Fruit fly (Drosophila melanogaster) whole organism, embryonic: ENCODE measurements around the gene asun.

Experiments
- Blimp-1 ChIP-seq: fragments of 200-800 bp; sonication (Bioruptor generic); optimal IDR thresholded peaks from 3 replicates; lab custom pipeline; 2018; ENCODE audit warnings: missing biosample characterization, missing genetic modification characterization, mild to moderate bottlenecking, moderate library complexity, missing genetic modification reagents
- CG10274 ChIP-seq: fragments of 200-800 bp; sonication (Bioruptor generic); optimal IDR thresholded peaks from 3 replicates; lab custom pipeline; 2017; ENCODE audit warnings: missing biosample characterization, mild to moderate bottlenecking, missing genetic modification characterization
- CG10366 ChIP-seq: fragments of 200-800 bp; sonication (Bioruptor generic); IDR thresholded peaks from 2 replicates; pipeline ENCODE4 v1.3.6; 2022; ENCODE audit warnings: missing biosample characterization, missing genetic modification characterization
- CG10654 ChIP-seq: fragments of 200-800 bp; sonication (Bioruptor generic); optimal IDR thresholded peaks from 2 replicates; lab custom pipeline; 2016; ENCODE audit warnings: missing biosample characterization, missing genetic modification characterization
- CG10979 ChIP-seq: fragments of 200-800 bp; sonication (Bioruptor generic); optimal IDR thresholded peaks from 2 replicates; lab custom pipeline; 2018; ENCODE audit warnings: missing biosample characterization, mild to moderate bottlenecking, missing genetic modification characterization, moderate library complexity
- CG11093 ChIP-seq: fragments of 200-800 bp; sonication (Bioruptor generic); IDR thresholded peaks from 3 replicates; pipeline ENCODE4 v1.3.6; 2022; ENCODE audit warnings: missing biosample characterization, missing genetic modification characterization
- CG12391 ChIP-seq: fragments of 200-800 bp; sonication (Bioruptor generic); optimal IDR thresholded peaks from 3 replicates; lab custom pipeline; 2018; ENCODE audit warnings: missing biosample characterization, mild to moderate bottlenecking, missing genetic modification characterization, moderate library complexity
- CG1529 ChIP-seq: fragments of 200-800 bp; sonication (Bioruptor generic); optimal IDR thresholded peaks from 3 replicates; lab custom pipeline; 2018; ENCODE audit warnings: missing biosample characterization, missing genetic modification characterization
- CG16813 ChIP-seq: fragments of 200-800 bp; sonication (Bioruptor generic); IDR thresholded peaks from 3 replicates; pipeline ENCODE4 v1.3.6; 2022; ENCODE audit warnings: missing biosample characterization, missing genetic modification characterization; ENCODE audit not compliant: partially characterized antibody
- CG16863 ChIP-seq: fragments of 200-800 bp; sonication (Bioruptor generic); optimal IDR thresholded peaks from 3 replicates; lab custom pipeline; 2016; ENCODE audit warnings: missing biosample characterization, missing genetic modification characterization
- CG18619 ChIP-seq: fragments of 200-800 bp; sonication (Bioruptor generic); optimal IDR thresholded peaks from 3 replicates; lab custom pipeline; 2017; ENCODE audit warnings: missing biosample characterization, mild to moderate bottlenecking, missing genetic modification characterization
- CG2116 ChIP-seq: fragments of 200-800 bp; sonication (Bioruptor generic); optimal IDR thresholded peaks from 3 replicates; lab custom pipeline; 2018; ENCODE audit warnings: missing biosample characterization, mild to moderate bottlenecking, missing genetic modification characterization
- CG2120 ChIP-seq: fragments of 200-800 bp; sonication (Bioruptor generic); optimal IDR thresholded peaks from 3 replicates; lab custom pipeline; 2016; ENCODE audit warnings: missing biosample characterization, missing genetic modification characterization
- CG2202 ChIP-seq: fragments of 200-800 bp; sonication (Bioruptor generic); optimal IDR thresholded peaks from 2 replicates; lab custom pipeline; 2018; ENCODE audit warnings: missing biosample characterization, mild to moderate bottlenecking, missing genetic modification characterization
- CG3065 ChIP-seq: fragments of 200-800 bp; sonication (Bioruptor generic); optimal IDR thresholded peaks from 2 replicates; lab custom pipeline; 2016; ENCODE audit warnings: missing biosample characterization, missing genetic modification characterization
- CG3163 ChIP-seq: fragments of 200-800 bp; sonication (Bioruptor generic); optimal IDR thresholded peaks from 3 replicates; lab custom pipeline; 2016; ENCODE audit warnings: missing biosample characterization, missing genetic modification characterization
- CG4282 ChIP-seq: fragments of 200-800 bp; sonication (Bioruptor generic); optimal IDR thresholded peaks from 2 replicates; lab custom pipeline; 2016; ENCODE audit warnings: missing biosample characterization, missing genetic modification characterization
- CG43689 ChIP-seq: fragments of 200-800 bp; sonication (Bioruptor generic); IDR thresholded peaks from 2 replicates; pipeline ENCODE4 v1.3.6; 2022; ENCODE audit warnings: missing biosample characterization, missing genetic modification characterization
- CG4820 ChIP-seq: fragments of 200-800 bp; sonication (Bioruptor generic); optimal IDR thresholded peaks from 3 replicates; lab custom pipeline; 2016; ENCODE audit warnings: missing biosample characterization, missing genetic modification characterization
- CG5245 ChIP-seq: fragments of 200-800 bp; sonication (Bioruptor generic); optimal IDR thresholded peaks from 3 replicates; lab custom pipeline; 2016; ENCODE audit warnings: missing biosample characterization, missing genetic modification characterization
- CG7786 ChIP-seq: fragments of 200-800 bp; sonication (Bioruptor generic); optimal IDR thresholded peaks from 2 replicates; lab custom pipeline; 2016; ENCODE audit warnings: missing biosample characterization, missing genetic modification characterization
- CG8281 ChIP-seq: fragments of 200-800 bp; sonication (Bioruptor generic); optimal IDR thresholded peaks from 2 replicates; lab custom pipeline; 2018; ENCODE audit warnings: missing biosample characterization, mild to moderate bottlenecking, missing genetic modification characterization, moderate library complexity
- CG9609 ChIP-seq: fragments of 200-800 bp; sonication (Bioruptor generic); optimal IDR thresholded peaks from 3 replicates; lab custom pipeline; 2016; ENCODE audit warnings: missing biosample characterization, missing genetic modification characterization
- Elba2 ChIP-seq: fragments of 200-800 bp; sonication (Bioruptor generic); optimal IDR thresholded peaks from 3 replicates; lab custom pipeline; 2016; ENCODE audit warnings: missing biosample characterization, missing genetic modification characterization
- Gug ChIP-seq: fragments of 200-800 bp; sonication (Bioruptor generic); IDR thresholded peaks from 4 replicates; pipeline ENCODE4 v1.3.6; 2022; ENCODE audit warnings: missing biosample characterization, missing genetic modification characterization
- Jarid2 ChIP-seq: fragments of 200-800 bp; sonication (Bioruptor generic); optimal IDR thresholded peaks from 3 replicates; lab custom pipeline; 2017; ENCODE audit warnings: mild to moderate bottlenecking, missing biosample characterization, missing genetic modification reagents, missing genetic modification characterization
- MESR4 ChIP-seq: fragments of 200-800 bp; sonication (Bioruptor generic); optimal IDR thresholded peaks from 2 replicates; lab custom pipeline; 2018; ENCODE audit warnings: missing biosample characterization, mild to moderate bottlenecking, missing genetic modification characterization, moderate library complexity
- Max ChIP-seq: fragments of 200-800 bp; sonication (Bioruptor generic); optimal IDR thresholded peaks from 2 replicates; lab custom pipeline; 2016; ENCODE audit warnings: missing biosample characterization, mild to moderate bottlenecking, missing genetic modification characterization
- Myb ChIP-seq: fragments of 200-800 bp; sonication (Bioruptor generic); optimal IDR thresholded peaks from 2 replicates; lab custom pipeline; 2016; ENCODE audit warnings: missing biosample characterization, missing genetic modification characterization
- Nf-YC ChIP-seq: fragments of 200-800 bp; optimal IDR thresholded peaks from 3 replicates; lab custom pipeline; 2019; ENCODE audit warnings: missing biosample characterization, mild to moderate bottlenecking, missing genetic modification characterization, moderate library complexity
- PHDP ChIP-seq: fragments of 200-800 bp; sonication (Bioruptor generic); optimal IDR thresholded peaks from 3 replicates; lab custom pipeline; 2018; ENCODE audit warnings: missing biosample characterization, mild to moderate bottlenecking, missing genetic modification characterization, moderate library complexity
- aop ChIP-seq: fragments of 200-800 bp; sonication (Bioruptor generic); IDR thresholded peaks from 2 replicates; pipeline ENCODE4 v1.3.6; 2022; ENCODE audit warnings: missing biosample characterization, missing genetic modification characterization
- btn ChIP-seq: fragments of 200-800 bp; sonication (Bioruptor generic); optimal IDR thresholded peaks from 2 replicates; lab custom pipeline; 2016; ENCODE audit warnings: missing biosample characterization, missing genetic modification characterization
- cg ChIP-seq: fragments of 200-800 bp; sonication (Bioruptor generic); optimal IDR thresholded peaks from 3 replicates; lab custom pipeline; 2019; ENCODE audit warnings: missing biosample characterization, mild to moderate bottlenecking, missing genetic modification characterization, moderate library complexity
- crol ChIP-seq: fragments of 200-800 bp; sonication (Bioruptor generic); IDR thresholded peaks from 2 replicates; pipeline ENCODE4 v1.3.6; 2022; ENCODE audit warnings: missing biosample characterization, missing genetic modification characterization
- dan ChIP-seq: fragments of 200-800 bp; sonication (Bioruptor generic); IDR thresholded peaks from 2 replicates; pipeline ENCODE4 v1.3.6; 2022; ENCODE audit warnings: missing biosample characterization, missing genetic modification characterization
- danr ChIP-seq: fragments of 200-800 bp; sonication (Bioruptor generic); IDR thresholded peaks from 2 replicates; pipeline ENCODE4 v1.3.6; 2022; ENCODE audit warnings: missing biosample characterization, missing genetic modification characterization
- esg ChIP-seq: fragments of 200-800 bp; sonication (Bioruptor generic); conservative IDR thresholded peaks from 2 replicates; pipeline ENCODE4 v1.3.6; 2022; ENCODE audit warnings: missing biosample characterization, missing genetic modification characterization
- ewg ChIP-seq: fragments of 200-800 bp; sonication (Bioruptor generic); optimal IDR thresholded peaks from 3 replicates; lab custom pipeline; 2017; ENCODE audit warnings: mild to moderate bottlenecking, missing biosample characterization, missing genetic modification reagents, missing genetic modification characterization
- eyg ChIP-seq: fragments of 200-800 bp; sonication (Bioruptor generic); optimal IDR thresholded peaks from 3 replicates; lab custom pipeline; 2016; ENCODE audit warnings: missing biosample characterization, missing genetic modification characterization
- fd3F ChIP-seq: fragments of 200-800 bp; sonication (Bioruptor generic); optimal IDR thresholded peaks from 2 replicates; lab custom pipeline; 2018; ENCODE audit warnings: missing biosample characterization, mild to moderate bottlenecking, missing genetic modification characterization, moderate library complexity
- gcm ChIP-seq: fragments of 200-800 bp; sonication (Bioruptor generic); optimal IDR thresholded peaks from 2 replicates; lab custom pipeline; 2019; ENCODE audit warnings: missing biosample characterization, mild to moderate bottlenecking, missing genetic modification characterization, moderate library complexity
- ham ChIP-seq: fragments of 200-800 bp; sonication (Bioruptor generic); IDR thresholded peaks from 2 replicates; pipeline ENCODE4 v1.3.6; 2022; ENCODE audit warnings: missing biosample characterization, missing genetic modification characterization
- lola ChIP-seq, 3 experiments: fragments of >200 bp in 2 of 3; fragments of 200-800 bp in 1 of 3; sonication (Bioruptor generic) in 1 of 3; optimal IDR thresholded peaks; 2 replicates each; lab custom pipeline; 2017 to 2019; ENCODE audit warnings: missing biosample characterization in 3 of 3, missing genetic modification characterization in 3 of 3, mild to moderate bottlenecking in 1 of 3, moderate library complexity in 1 of 3
- pho ChIP-seq: fragments of 200-800 bp; sonication (Bioruptor generic); optimal IDR thresholded peaks from 2 replicates; lab custom pipeline; 2016; ENCODE audit warnings: missing biosample characterization, missing genetic modification characterization
- pum ChIP-seq: fragments of 200-800 bp; sonication (Bioruptor generic); optimal IDR thresholded peaks from 2 replicates; lab custom pipeline; 2016; ENCODE audit warnings: missing biosample characterization, missing genetic modification characterization
- row ChIP-seq: fragments of 200-800 bp; sonication (Bioruptor generic); IDR thresholded peaks from 3 replicates; pipeline ENCODE4 v1.3.6; 2022; ENCODE audit warnings: missing biosample characterization, missing genetic modification characterization
- unpg ChIP-seq: fragments of 200-800 bp; sonication (Bioruptor generic); optimal IDR thresholded peaks from 3 replicates; lab custom pipeline; 2018; ENCODE audit warnings: missing biosample characterization, mild to moderate bottlenecking, missing genetic modification characterization, moderate library complexity
- vvl ChIP-seq: fragments of 200-800 bp; sonication (Bioruptor generic); IDR thresholded peaks from 2 replicates; pipeline ENCODE4 v1.3.6; 2022; ENCODE audit warnings: missing biosample characterization, missing genetic modification characterization

asun gene

dm6 chr3R:16231385-16232307 is 32.4 kb upstream of the asun start (continued):
- TF ChIP-seq ewg (peak; percentile 63), CG1529 (peak; percentile 70), PHDP (tag; lab: Kevin White, UChicago) (peak; percentile 65), unpg (GFP tag; lab: Kevin White, UChicago) (peak; percentile 60), row (GFP tag; lab: Robert Waterston, UW) (no peak), CG4820 (peak; percentile 77), pho (GFP tag; lab: Kevin White, UChicago) (peak; percentile 42), cg (GFP tag; lab: Kevin White, UChicago) (peak; percentile 77), Nf-YC (tag; lab: Kevin White, UChicago) (peak; percentile 53), eyg (peak; percentile 64), danr (no peak), CG5245 (GFP tag; lab: Kevin White, UChicago) (peak; percentile 64), CG16863 (GFP tag; lab: Kevin White, UChicago) (peak; percentile 78), Gug (GFP tag; lab: Robert Waterston, UW) (peak; percentile 61; the same call in 3 of the 4 replicates), btn (GFP tag; lab: Kevin White, UChicago) (peak; percentile 61), CG4282 (GFP tag; lab: Kevin White, UChicago) (no peak), crol (GFP tag; lab: Robert Waterston, UW) (no peak), Blimp-1 (GFP tag; lab: Kevin White, UChicago) (peak; percentile 60), CG43689 (no peak), ham (GFP tag; lab: Robert Waterston, UW) (no peak), vvl (GFP tag; lab: Robert Waterston, UW) (no peak), CG16813 (no peak), CG10979 (tag; lab: Kevin White, UChicago) (peak; percentile 76), CG3163 (GFP tag; lab: Kevin White, UChicago) (peak; percentile 50), CG10366 (GFP tag; lab: Robert Waterston, UW) (no peak), Elba2 (GFP tag; lab: Kevin White, UChicago) (no peak), CG8281 (peak; percentile 43), Myb (peak; percentile 50), gcm (peak; percentile 42), CG2116 (GFP tag; lab: Kevin White, UChicago) (peak; percentile 28), CG2120 (GFP tag; lab: Kevin White, UChicago) (peak; percentile 75), Jarid2 (GFP tag; lab: Kevin White, UChicago) (peak; percentile 37), CG9609 (GFP tag; lab: Kevin White, UChicago) (peak; percentile 71), fd3F (GFP tag; lab: Kevin White, UChicago) (peak; percentile 66), CG18619 (peak; percentile 76), CG7786 (GFP tag; lab: Kevin White, UChicago) (peak; percentile 77), dan (GFP tag; lab: Robert Waterston, UW) (no peak), CG11093 (GFP tag; lab: Robert Waterston, UW) (peak; percentile 71; the same call in 1 of the 3 replicates), MESR4 (GFP tag; lab: Kevin White, UChicago) (no peak), CG10274 (GFP tag; lab: Kevin White, UChicago) (peak; percentile 58), Max (peak; percentile 57), CG12391 (tag; lab: Kevin White, UChicago) (peak; percentile 68), esg (GFP tag; lab: Robert Waterston, UW) (no peak), aop (GFP tag; lab: Robert Waterston, UW) (no peak), lola (GFP tag; optimal IDR thresholded peaks at IDR 0.05; lab: Kevin White, UChicago) (peak in 1 of 3 experiments; percentile 82), pum (GFP tag; lab: Kevin White, UChicago) (peak; percentile 73), CG10654 (GFP tag; lab: Kevin White, UChicago) (peak; percentile 61), CG2202 (tag; lab: Kevin White, UChicago) (peak; percentile 34), CG3065 (no peak)
